Worm (Caenorhabditis elegans) whole organism, mixed stage, embryonic: Measurements from ENCODE around the gene rips-1.

Source experiments
- elt-1 ChIP-seq: sonication (generic microtip); optimal IDR thresholded peaks from 2 replicates; lab custom pipeline; 2017; ENCODE audit warnings: missing genetic modification characterization, mild to moderate bottlenecking, missing compliant biosample characterization, antibody characterized with exemption, moderate library complexity, borderline replicate concordance; ENCODE audit not compliant: insufficient read depth
- flh-1 ChIP-seq: fragments of 200-800 bp; sonication (Bioruptor generic); optimal IDR thresholded peaks from 2 replicates; lab custom pipeline; 2018; ENCODE audit warnings: mild to moderate bottlenecking, missing genetic modification characterization, moderate library complexity, missing compliant biosample characterization
- lin-32 ChIP-seq: fragments of 200-800 bp; sonication (Bioruptor generic); optimal IDR thresholded peaks from 2 replicates; lab custom pipeline; 2018; ENCODE audit warnings: mild to moderate bottlenecking, missing genetic modification characterization, missing compliant biosample characterization
- mep-1 ChIP-seq: fragments of 150-350 bp; optimal IDR thresholded peaks from 2 replicates; lab custom pipeline; 2017; ENCODE audit warnings: missing biosample characterization, missing genetic modification reagents, missing genetic modification characterization, inconsistent platforms
- mls-2 ChIP-seq: sonication (generic microtip); optimal IDR thresholded peaks from 2 replicates; lab custom pipeline; 2016; ENCODE audit warnings: mild to moderate bottlenecking, missing genetic modification characterization, moderate library complexity, missing compliant biosample characterization
- nhr-28 ChIP-seq: fragments of 150-350 bp; optimal IDR thresholded peaks from 2 replicates; lab custom pipeline; 2014; ENCODE audit warnings: missing biosample characterization, missing genetic modification characterization
- pha-4 ChIP-seq: fragments of 150-350 bp; optimal IDR thresholded peaks from 2 replicates; lab custom pipeline; 2018; ENCODE audit warnings: missing biosample characterization, missing genetic modification reagents, missing genetic modification characterization
- sem-2 ChIP-seq: fragments of 200-800 bp; sonication (Bioruptor generic); optimal IDR thresholded peaks from 2 replicates; lab custom pipeline; 2018; ENCODE audit warnings: mild to moderate bottlenecking, missing genetic modification characterization, missing compliant biosample characterization
- snpc-4 ChIP-seq: fragments of 150-350 bp; optimal IDR thresholded peaks from 2 replicates; lab custom pipeline; 2014; ENCODE audit warnings: missing biosample characterization, missing genetic modification characterization
- unc-39 ChIP-seq: fragments of 150-350 bp; optimal IDR thresholded peaks from 2 replicates; lab custom pipeline; 2014; ENCODE audit warnings: missing biosample characterization, missing genetic modification characterization
- unc-62 ChIP-seq: fragments of 150-350 bp; optimal IDR thresholded peaks from 2 replicates; lab custom pipeline; 2014; ENCODE audit warnings: missing biosample characterization, missing genetic modification reagents, missing genetic modification characterization
- ztf-11 ChIP-seq: fragments of 150-350 bp; optimal IDR thresholded peaks from 2 replicates; lab custom pipeline; 2014; ENCODE audit warnings: missing biosample characterization, missing genetic modification characterization

- TF ChIP-seq unc-62 (GFP tag; lab: Kevin White, UChicago): no peak
- TF ChIP-seq elt-1 (tag; lab: Kevin White, UChicago): no peak
- TF ChIP-seq mep-1 (tag; lab: Kevin White, UChicago): no peak
- no peak for TF ChIP-seq sem-2 (GFP tag; lab: Kevin White, UChicago)
- no peak for TF ChIP-seq ztf-11
- TF ChIP-seq mls-2: no peak
- TF ChIP-seq nhr-28 (tag; lab: Kevin White, UChicago): no peak
- no peak for TF ChIP-seq unc-39 (tag; lab: Kevin White, UChicago)
- no peak for TF ChIP-seq snpc-4 (tag; lab: Kevin White, UChicago)
- no peak for TF ChIP-seq pha-4 (tag; lab: Kevin White, UChicago)
- no peak for TF ChIP-seq flh-1 (GFP tag; lab: Kevin White, UChicago)
- no peak for TF ChIP-seq lin-32 (GFP tag; lab: Kevin White, UChicago)
These were observed 49.1 kb downstream of the rips-1 start for ce11 chrV:3820875-3821274.
